Worm (Caenorhabditis elegans) whole organism, L4 larva: ENCODE data around the gene pzf-1.

Experiments used
- T20F7.1 ChIP-seq: fragments of 200-800 bp; sonication (Bioruptor generic); optimal IDR thresholded peaks from 2 replicates; lab custom pipeline; 2018; ENCODE audit warnings: mild to moderate bottlenecking, missing genetic modification characterization, missing compliant biosample characterization
- ZK337.2 ChIP-seq: fragments of 200-800 bp; sonication (Bioruptor generic); IDR thresholded peaks from 2 replicates; pipeline ENCODE4 v1.3.6; 2022; ENCODE audit warnings: missing genetic modification reagents, missing genetic modification characterization, missing compliant biosample characterization
- ZK546.5 ChIP-seq, 2 experiments: sonication (generic microtip); optimal IDR thresholded peaks; 2 replicates each; lab custom pipeline; 2017; ENCODE audit warnings: missing biosample characterization in 2 of 2, missing genetic modification characterization in 2 of 2
- ceh-82 ChIP-seq: sonication (generic microtip); optimal IDR thresholded peaks from 2 replicates; lab custom pipeline; 2017; ENCODE audit warnings: missing biosample characterization, missing genetic modification characterization
- fkh-10 ChIP-seq: fragments of 150-350 bp; optimal IDR thresholded peaks from 2 replicates; lab custom pipeline; 2014; ENCODE audit warnings: missing biosample characterization, missing genetic modification reagents, missing genetic modification characterization
- nhr-11 ChIP-seq: fragments of 150-350 bp; optimal IDR thresholded peaks from 2 replicates; lab custom pipeline; 2014; ENCODE audit warnings: missing biosample characterization, missing genetic modification characterization
- nhr-237 ChIP-seq: sonication (generic microtip); optimal IDR thresholded peaks from 2 replicates; lab custom pipeline; 2017; ENCODE audit warnings: missing biosample characterization, missing genetic modification characterization
- unc-62 ChIP-seq, 3 experiments: fragments of 150-350 bp in 1 of 3; sonication (generic microtip); optimal IDR thresholded peaks in 2 of 3; peaks in 1 of 3; 1 replicate in 1 of 3; 2 replicates in 2 of 3; lab custom pipeline; 2014 to 2017; ENCODE audit warnings: missing biosample characterization in 3 of 3, missing genetic modification characterization in 3 of 3, missing genetic modification reagents in 3 of 3, missing genotype in 1 of 3

- TF ChIP-seq ZK546.5 (tag; optimal IDR thresholded peaks at IDR 0.05; lab: Kevin White, UChicago) = no peak
- TF ChIP-seq nhr-11 (tag; lab: Kevin White, UChicago) = no peak
- no peak for TF ChIP-seq ZK337.2 (GFP tag; lab: Robert Waterston, UW)
- no peak for TF ChIP-seq fkh-10 (GFP tag; lab: Kevin White, UChicago)
- no peak for TF ChIP-seq unc-62 (GFP tag; optimal IDR thresholded peaks at IDR 0.05 in 1 of 2; lab: Kevin White, UChicago)
- TF ChIP-seq unc-62 (tag; optimal IDR thresholded peaks at IDR 0.05; lab: Kevin White, UChicago) = no peak
- TF ChIP-seq ceh-82 = no peak
- TF ChIP-seq nhr-237 (tag; lab: Kevin White, UChicago) = no peak
- no peak for TF ChIP-seq T20F7.1
Measured at ce11 chrV:15891279-15891678, 36.9 kb downstream of the pzf-1 start.
